Worm (Caenorhabditis elegans): ENCODE results near the gene try-10.

Gene try-10

DNA sequence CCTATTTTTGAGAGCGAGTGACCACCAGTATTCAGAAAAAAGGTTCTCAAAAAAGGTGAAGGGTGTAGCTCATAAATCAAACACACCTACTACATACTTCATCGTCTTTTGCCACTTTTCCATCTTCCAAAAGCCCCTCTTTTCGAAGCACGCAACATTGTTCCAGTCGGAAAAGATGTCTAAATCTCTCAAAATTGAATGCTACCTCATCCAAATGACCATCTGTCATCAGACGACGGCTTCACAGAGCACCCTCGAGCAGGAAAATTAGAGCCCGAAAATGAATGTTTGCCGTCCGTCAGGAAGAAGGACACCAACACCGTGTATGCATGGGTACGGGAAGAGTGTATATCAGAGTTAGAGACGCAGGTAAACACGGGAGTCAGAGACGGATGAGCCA is 8.5 kb upstream of the try-10 start:
- TF ChIP-seq ceh-28 (tag; optimal IDR thresholded peaks at IDR 0.05) = no peak
- no peak for TF ChIP-seq egl-5 (tag; optimal IDR thresholded peaks at IDR 0.05)

DNA sequence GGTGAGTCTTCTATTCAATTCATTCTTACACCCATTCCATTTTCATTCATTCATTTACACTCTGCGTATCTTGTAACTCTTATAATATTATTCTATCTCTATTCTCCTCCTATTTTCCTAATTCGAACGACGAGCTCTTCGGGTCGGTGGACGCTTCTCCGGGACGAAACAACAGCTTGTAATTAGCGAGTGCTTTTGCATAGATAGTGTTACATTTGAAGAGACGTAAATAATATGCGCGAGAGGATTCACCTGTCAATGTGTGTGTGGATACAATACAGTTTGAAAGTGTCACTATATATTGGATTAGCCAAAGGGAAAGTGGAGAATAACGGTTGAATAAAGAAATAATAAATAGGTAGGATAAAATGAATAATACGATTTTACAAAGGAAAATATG is 7.6 kb upstream of the try-10 start:
- no peak for TF ChIP-seq nhr-23 (tag; optimal IDR thresholded peaks at IDR 0.05)
- no peak for TF ChIP-seq nfya-1 (tag; optimal IDR thresholded peaks at IDR 0.05; ENCODE audit: insufficient read depth)
- no peak for TF ChIP-seq nhr-67 (tag; optimal IDR thresholded peaks at IDR 0.05)
- no peak for TF ChIP-seq jun-1 (tag; optimal IDR thresholded peaks at IDR 0.05)
- no peak for TF ChIP-seq pqm-1 (tag; optimal IDR thresholded peaks at IDR 0.05)
- no peak for TF ChIP-seq fkh-10 (GFP tag; optimal IDR thresholded peaks at IDR 0.05)
- TF ChIP-seq ztf-11 (tag; optimal IDR thresholded peaks at IDR 0.05) = no peak
- no peak for TF ChIP-seq ceh-16 (tag; optimal IDR thresholded peaks at IDR 0.05)
- TF ChIP-seq nhr-43 (tag; optimal IDR thresholded peaks at IDR 0.05; ENCODE audit: poor library complexity, severe bottlenecking) = no peak
- TF ChIP-seq pha-4 (tag; optimal IDR thresholded peaks at IDR 0.05) = no peak
- TF ChIP-seq egl-27 (tag; optimal IDR thresholded peaks at IDR 0.05) = no peak
- TF ChIP-seq elt-3 (tag; optimal IDR thresholded peaks at IDR 0.05) = no peak
- no peak for TF ChIP-seq mdl-1 (tag; optimal IDR thresholded peaks at IDR 0.05)
- TF ChIP-seq nhr-237 (tag; optimal IDR thresholded peaks at IDR 0.05) = no peak
- no peak for TF ChIP-seq lsy-12 (tag; optimal IDR thresholded peaks at IDR 0.05)
- TF ChIP-seq nhr-25 (tag; optimal IDR thresholded peaks at IDR 0.05) = no peak
- no peak for TF ChIP-seq ceh-9 (tag; optimal IDR thresholded peaks at IDR 0.05)
- TF ChIP-seq ceh-28 (tag; optimal IDR thresholded peaks at IDR 0.05) = no peak

DNA sequence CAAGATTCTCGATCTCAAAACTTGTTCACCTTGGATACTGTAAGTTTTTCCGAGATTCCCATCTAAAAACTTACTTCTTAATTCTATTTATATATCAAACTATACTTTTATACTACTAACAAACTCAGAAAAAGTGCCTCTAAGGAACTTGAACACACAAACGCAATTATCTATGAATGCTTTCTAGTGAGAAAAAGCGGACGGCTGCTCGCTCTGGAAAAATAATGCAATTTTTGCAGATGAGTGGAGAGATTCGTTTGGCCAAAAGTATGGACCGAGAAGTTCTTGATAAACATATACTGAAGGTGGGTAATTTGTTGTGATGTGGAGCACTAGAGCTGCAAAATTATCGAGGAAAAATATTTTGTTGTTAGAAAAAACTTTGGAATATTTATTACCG is 7.0 kb upstream of the try-10 start:
- no peak for TF ChIP-seq nhr-43 (tag; optimal IDR thresholded peaks at IDR 0.05; ENCODE audit: poor library complexity, severe bottlenecking)
- TF ChIP-seq ama-1 (optimal IDR thresholded peaks at IDR 0.05) = no peak
- no peak for TF ChIP-seq elt-2 (tag; optimal IDR thresholded peaks at IDR 0.05)
- TF ChIP-seq lsy-12 (tag; optimal IDR thresholded peaks at IDR 0.05) = no peak
- no peak for TF ChIP-seq ceh-82 (tag; optimal IDR thresholded peaks at IDR 0.05)

DNA sequence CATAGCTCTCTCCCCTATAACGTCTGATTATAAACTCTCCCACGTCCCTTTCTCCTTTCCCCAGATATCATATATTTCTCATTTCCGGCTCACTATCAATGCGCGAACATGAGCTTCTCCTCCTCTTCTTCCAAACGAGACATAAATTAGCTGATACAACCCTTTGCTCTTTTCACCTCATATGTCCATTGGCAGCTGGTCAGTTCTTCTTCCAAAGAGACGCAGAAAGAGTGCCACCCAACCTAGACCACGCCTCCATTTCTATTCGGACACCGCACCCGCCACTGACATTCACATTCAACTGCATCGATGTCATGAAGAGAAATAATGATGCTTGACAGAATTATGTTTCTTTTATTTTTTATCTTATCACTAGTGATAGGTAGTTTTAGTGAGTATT is 5.7 kb upstream of the try-10 start, which contains the start of gene fmi-1:
fmi-1 (plus strand) TSS at position 301 of the 400 bp plus-strand sequence.
- TF ChIP-seq sea-2 (GFP tag; optimal IDR thresholded peaks at IDR 0.05) (no peak), mdl-1 (tag; optimal IDR thresholded peaks at IDR 0.05) (no peak)

DNA sequence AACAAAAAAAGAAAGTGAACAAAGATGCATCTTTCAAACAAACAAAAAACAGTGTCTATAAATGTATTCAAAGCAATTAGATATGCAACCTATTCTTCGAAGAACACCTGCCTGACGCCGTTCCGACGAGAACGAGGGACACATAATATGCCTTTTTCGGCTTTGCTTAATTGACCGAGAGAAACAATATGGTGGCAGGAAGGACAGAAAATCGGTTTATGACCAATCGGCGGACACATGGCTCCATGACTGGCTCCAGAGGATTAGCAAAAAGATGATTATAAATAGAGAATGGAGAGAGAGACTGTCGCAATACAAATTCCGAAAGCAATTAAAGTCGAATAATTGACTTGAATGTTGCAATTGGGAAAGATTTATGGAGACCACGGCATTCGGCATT is 5.2 kb upstream of the try-10 start:
- TF ChIP-seq ama-1 (optimal IDR thresholded peaks at IDR 0.05) (no peak), ceh-28 (tag; optimal IDR thresholded peaks at IDR 0.05) (no peak), nhr-77 (tag; optimal IDR thresholded peaks at IDR 0.05) (no peak), ZK546.5 (tag; optimal IDR thresholded peaks at IDR 0.05) (no peak), nhr-76 (tag; optimal IDR thresholded peaks at IDR 0.05) (no peak)

DNA sequence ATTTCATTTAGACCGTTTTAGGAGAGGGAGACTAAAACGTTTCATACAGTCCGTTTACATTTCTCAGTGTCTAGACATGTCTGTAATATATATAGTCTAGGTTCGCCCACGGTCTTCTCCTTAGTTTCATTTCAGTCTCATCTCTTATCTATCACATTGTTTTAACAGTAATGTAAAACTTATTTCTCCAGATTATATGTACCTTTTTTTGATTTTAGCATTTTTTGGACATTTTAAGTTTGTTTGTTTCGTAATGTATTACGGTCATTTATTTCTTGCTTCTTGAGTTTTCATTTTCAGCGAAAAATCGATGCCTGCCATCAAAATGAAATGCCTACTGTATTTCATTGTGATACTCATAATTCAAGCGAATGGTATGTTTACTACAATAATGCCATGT is 786 bp upstream of the try-10 start, which contains the start of gene F15B9.6:
F15B9.6 (plus strand) TSS at position 301 of the 400 bp plus-strand sequence.
- TF ChIP-seq daf-12 (tag; optimal IDR thresholded peaks at IDR 0.05) (no peak), jun-1 (tag; optimal IDR thresholded peaks at IDR 0.05) (no peak), pha-4 (tag; optimal IDR thresholded peaks at IDR 0.05) (no peak), ceh-16 (tag; optimal IDR thresholded peaks at IDR 0.05) (no peak), R02D3.7 (tag; optimal IDR thresholded peaks at IDR 0.05) (no peak), eor-1 (tag; optimal IDR thresholded peaks at IDR 0.05) (no peak)

DNA sequence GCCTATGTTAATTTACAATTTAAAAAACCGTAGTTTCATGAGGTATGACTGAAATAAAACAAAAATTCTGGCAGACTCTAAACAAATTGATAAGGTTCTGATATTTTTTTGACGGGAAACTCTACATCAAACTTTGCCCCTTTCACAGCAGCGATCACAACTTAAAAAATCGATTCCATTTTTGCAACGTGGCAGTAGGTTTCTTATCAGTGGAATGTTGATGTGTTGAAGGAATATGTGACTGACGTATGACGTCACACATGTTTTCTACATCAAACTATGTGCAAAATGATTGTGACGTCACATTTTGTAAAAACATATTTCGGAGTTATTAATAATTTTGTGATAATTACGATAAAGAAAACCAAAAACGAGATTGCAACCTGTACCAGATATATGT is 1.2 kb downstream of the try-10 start:
- TF ChIP-seq pqm-1 (tag; optimal IDR thresholded peaks at IDR 0.05) = peak; percentile 70
- TF ChIP-seq ceh-28 (tag; optimal IDR thresholded peaks at IDR 0.05) = peak; percentile 22
- peak; percentile 15 for TF ChIP-seq pha-4 (tag; optimal IDR thresholded peaks at IDR 0.05)
- peak; percentile 91 for TF ChIP-seq elt-2 (tag; optimal IDR thresholded peaks at IDR 0.05)
- peak; percentile 26 for TF ChIP-seq jun-1 (tag; optimal IDR thresholded peaks at IDR 0.05)
- no peak for TF ChIP-seq ceh-16 (tag; optimal IDR thresholded peaks at IDR 0.05)
